Worm (Caenorhabditis elegans) whole organism, early embryonic: Measurements from ENCODE around the gene srg-47.

Experiments used
- F13C5.2 ChIP-seq: sonication (generic microtip); optimal IDR thresholded peaks from 2 replicates; lab custom pipeline; 2017; ENCODE audit warnings: mild to moderate bottlenecking, missing genetic modification characterization, inconsistent platforms, missing compliant biosample characterization
- ama-1 ChIP-seq: fragments of 150-350 bp; optimal IDR thresholded peaks from 2 replicates; lab custom pipeline; 2014
- ceh-13 ChIP-seq: fragments of 200-800 bp; sonication (Bioruptor generic); optimal IDR thresholded peaks from 2 replicates; lab custom pipeline; 2018; ENCODE audit warnings: mild to moderate bottlenecking, missing genetic modification characterization, missing compliant biosample characterization
- pes-1 ChIP-seq: fragments of 200-800 bp; sonication (Bioruptor generic); IDR thresholded peaks from 2 replicates; pipeline ENCODE4 v1.3.6; 2022; ENCODE audit warnings: missing genetic modification reagents, missing genetic modification characterization, missing compliant biosample characterization
- tra-4 ChIP-seq: sonication (generic microtip); optimal IDR thresholded peaks from 2 replicates; lab custom pipeline; 2017; ENCODE audit warnings: missing genetic modification characterization, missing compliant biosample characterization

- TF ChIP-seq F13C5.2 (tag; lab: Kevin White, UChicago) (no peak), pes-1 (no peak), ceh-13 (GFP tag; lab: Kevin White, UChicago) (no peak), ama-1 (lab: Kevin White, UChicago) (no peak), tra-4 (tag; lab: Kevin White, UChicago) (no peak)
These were observed 48.0 kb downstream of the srg-47 start, which contains the start of gene R02D5.1 for ce11 chrV:14508005-14508521.
